Fruit fly (Drosophila melanogaster) whole organism, embryonic: ENCODE data around the gene CG31431.
A peak's percentile ranks its signal among the peaks of the same experiment; 100 is the strongest.

Experiments used
- Awh ChIP-seq: fragments of 200-800 bp; sonication (Bioruptor generic); IDR thresholded peaks from 2 replicates; pipeline ENCODE4, ENCODE4 v1.3.6; 2022; ENCODE audit warnings: missing biosample characterization, missing genetic modification characterization
- CG1024 ChIP-seq: fragments of 200-800 bp; sonication (Bioruptor generic); IDR thresholded peaks from 2 replicates; pipeline ENCODE4 v1.3.6; 2022; ENCODE audit warnings: missing biosample characterization, missing genetic modification characterization
- CG10565 ChIP-seq: fragments of 200-800 bp; sonication (Bioruptor generic); optimal IDR thresholded peaks from 3 replicates; lab custom pipeline; 2016; ENCODE audit warnings: missing biosample characterization, mild to moderate bottlenecking, missing genetic modification characterization
- CG13424 ChIP-seq: fragments of 200-800 bp; sonication (Bioruptor generic); optimal IDR thresholded peaks from 2 replicates; lab custom pipeline; 2019; ENCODE audit warnings: missing biosample characterization, mild to moderate bottlenecking, missing genetic modification characterization, moderate library complexity
- CG1529 ChIP-seq: fragments of 200-800 bp; sonication (Bioruptor generic); optimal IDR thresholded peaks from 3 replicates; lab custom pipeline; 2018; ENCODE audit warnings: missing biosample characterization, missing genetic modification characterization
- CG15479 ChIP-seq: fragments of 200-800 bp; sonication (Bioruptor generic); optimal IDR thresholded peaks from 3 replicates; lab custom pipeline; 2019; ENCODE audit warnings: missing biosample characterization, mild to moderate bottlenecking, missing genetic modification characterization, moderate library complexity
- CG16815 ChIP-seq: fragments of 200-800 bp; sonication (Bioruptor generic); optimal IDR thresholded peaks from 3 replicates; lab custom pipeline; 2017; ENCODE audit warnings: missing biosample characterization, mild to moderate bottlenecking, missing genetic modification characterization
- CG17385 ChIP-seq: fragments of 200-800 bp; sonication (Bioruptor generic); optimal IDR thresholded peaks from 3 replicates; lab custom pipeline; 2018; ENCODE audit warnings: missing biosample characterization, mild to moderate bottlenecking, missing genetic modification characterization
- CG17568 ChIP-seq: fragments of 200-800 bp; sonication (Bioruptor generic); optimal IDR thresholded peaks from 2 replicates; lab custom pipeline; 2018; ENCODE audit warnings: missing biosample characterization, mild to moderate bottlenecking, missing genetic modification characterization, moderate library complexity
- CG2678 ChIP-seq: fragments of 200-800 bp; sonication (Bioruptor generic); optimal IDR thresholded peaks from 3 replicates; lab custom pipeline; 2019; ENCODE audit warnings: missing biosample characterization, mild to moderate bottlenecking, missing genetic modification characterization, moderate library complexity
- CG31224 ChIP-seq: fragments of 200-800 bp; sonication (Bioruptor generic); IDR thresholded peaks from 2 replicates; pipeline ENCODE4 v1.3.6; 2022; ENCODE audit warnings: missing biosample characterization, missing genetic modification characterization
- CG31388 ChIP-seq: fragments of 200-800 bp; sonication (Bioruptor generic); optimal IDR thresholded peaks from 2 replicates; lab custom pipeline; 2016; ENCODE audit warnings: missing biosample characterization, missing genetic modification characterization
- CG6254 ChIP-seq: fragments of 200-800 bp; sonication (Bioruptor generic); optimal IDR thresholded peaks from 3 replicates; lab custom pipeline; 2017; ENCODE audit warnings: mild to moderate bottlenecking, missing biosample characterization, missing genetic modification reagents, missing genetic modification characterization
- CG7928 ChIP-seq: fragments of 200-800 bp; sonication (Bioruptor generic); optimal IDR thresholded peaks from 2 replicates; lab custom pipeline; 2017; ENCODE audit warnings: missing biosample characterization, mild to moderate bottlenecking, missing genetic modification characterization
- Chrac-16 ChIP-seq: fragments of 200-800 bp; sonication (Bioruptor generic); optimal IDR thresholded peaks from 3 replicates; lab custom pipeline; 2016; ENCODE audit warnings: missing biosample characterization, missing genetic modification characterization
- Fer2 ChIP-seq: fragments of 200-800 bp; sonication (Bioruptor generic); optimal IDR thresholded peaks from 2 replicates; lab custom pipeline; 2018; ENCODE audit warnings: missing biosample characterization, mild to moderate bottlenecking, missing genetic modification characterization, moderate library complexity
- Fer3 ChIP-seq: fragments of 200-800 bp; sonication (Bioruptor generic); optimal IDR thresholded peaks from 2 replicates; lab custom pipeline; 2018; ENCODE audit warnings: missing biosample characterization, mild to moderate bottlenecking, missing genetic modification characterization, moderate library complexity
- Hr78 ChIP-seq, 2 experiments: fragments of 200-800 bp in 1 of 2; fragments of >200 bp in 1 of 2; sonication (Bioruptor generic) in 1 of 2; optimal IDR thresholded peaks; 2 replicates each; lab custom pipeline; 2017 to 2019; ENCODE audit warnings: missing biosample characterization in 2 of 2, missing genetic modification characterization in 2 of 2, mild to moderate bottlenecking in 1 of 2, moderate library complexity in 1 of 2
- Mad ChIP-seq: fragments of 200-800 bp; sonication (Bioruptor generic); optimal IDR thresholded peaks from 2 replicates; lab custom pipeline; 2016; ENCODE audit warnings: missing biosample characterization, missing genetic modification characterization
- Med ChIP-seq: fragments of 200-800 bp; sonication (Bioruptor generic); peaks from one replicate; lab custom pipeline; 2016; ENCODE audit warnings: missing biosample characterization, missing genetic modification characterization, mild to moderate bottlenecking, inconsistent platforms, moderate library complexity
- Meics ChIP-seq: fragments of 200-800 bp; sonication (Bioruptor generic); optimal IDR thresholded peaks from 2 replicates; lab custom pipeline; 2017; ENCODE audit warnings: missing biosample characterization, mild to moderate bottlenecking, missing genetic modification characterization
- Nf-YA ChIP-seq: fragments of 200-800 bp; sonication (Bioruptor generic); IDR thresholded peaks from 2 replicates; pipeline ENCODE4 v1.3.6; 2022; ENCODE audit warnings: missing biosample characterization, missing genetic modification characterization
- Nf-YB ChIP-seq: fragments of 200-800 bp; sonication (Bioruptor generic); optimal IDR thresholded peaks from 3 replicates; lab custom pipeline; 2019; ENCODE audit warnings: missing biosample characterization, mild to moderate bottlenecking, missing genetic modification characterization, moderate library complexity
- Oaz ChIP-seq: fragments of 200-800 bp; sonication (Bioruptor generic); IDR thresholded peaks from 2 replicates; pipeline ENCODE4 v1.3.6; 2022; ENCODE audit warnings: missing biosample characterization, missing genetic modification characterization
- Optix ChIP-seq: fragments of 200-800 bp; sonication (Bioruptor generic); IDR thresholded peaks from 3 replicates; pipeline ENCODE4 v1.3.6; 2022; ENCODE audit warnings: missing biosample characterization, missing genetic modification characterization
- Pdp1 ChIP-seq, 2 experiments: fragments of 200-800 bp; sonication (Bioruptor generic); optimal IDR thresholded peaks; 3 replicates each; lab custom pipeline; 2016; ENCODE audit warnings: missing biosample characterization in 2 of 2, missing genetic modification characterization in 2 of 2, mild to moderate bottlenecking in 1 of 2, moderate library complexity in 1 of 2
- Poxn ChIP-seq: fragments of 200-800 bp; sonication (Bioruptor generic); IDR thresholded peaks from 2 replicates; pipeline ENCODE4 v1.3.6; 2022; ENCODE audit warnings: missing biosample characterization, missing genetic modification characterization
- Trl ChIP-seq, 3 experiments: fragments of >200 bp in 2 of 3; fragments of 200-800 bp in 1 of 3; sonication (Bioruptor generic) in 1 of 3; optimal IDR thresholded peaks; 2 replicates in 1 of 3; 3 replicates in 2 of 3; lab custom pipeline; 2016 to 2017; ENCODE audit warnings: missing biosample characterization in 1 of 3, missing genetic modification characterization in 1 of 3
- ase ChIP-seq: fragments of 200-800 bp; sonication (Bioruptor generic); IDR thresholded peaks from 3 replicates; pipeline ENCODE4 v1.3.6; 2022; ENCODE audit warnings: missing biosample characterization, missing genetic modification characterization
- ci ChIP-seq: fragments of 200-800 bp; sonication (Bioruptor generic); IDR thresholded peaks from 3 replicates; pipeline ENCODE4 v1.3.6; 2022; ENCODE audit warnings: missing biosample characterization, missing genetic modification characterization
- crc ChIP-seq: fragments of 200-800 bp; sonication (Bioruptor generic); optimal IDR thresholded peaks from 2 replicates; lab custom pipeline; 2016; ENCODE audit warnings: missing biosample characterization, missing genetic modification characterization
- eve ChIP-seq, 2 experiments: fragments of >200 bp; optimal IDR thresholded peaks; 2 replicates each; lab custom pipeline; 2017; ENCODE audit warnings: missing biosample characterization in 2 of 2, missing genetic modification characterization in 2 of 2
- grau ChIP-seq: fragments of 200-800 bp; optimal IDR thresholded peaks from 3 replicates; lab custom pipeline; 2019; ENCODE audit warnings: missing biosample characterization, mild to moderate bottlenecking, missing genetic modification characterization, moderate library complexity
- hkb ChIP-seq, 2 experiments: fragments of 200-800 bp in 1 of 2; fragments of >200 bp in 1 of 2; sonication (Bioruptor generic) in 1 of 2; IDR thresholded peaks in 1 of 2; optimal IDR thresholded peaks in 1 of 2; 2 replicates each; pipeline versions ENCODE4 v1.3.6 to Lab custom; 2017 to 2022; ENCODE audit warnings: missing biosample characterization in 1 of 2, missing genetic modification characterization in 1 of 2
- jing ChIP-seq: fragments of 200-800 bp; sonication (Bioruptor generic); optimal IDR thresholded peaks from 2 replicates; lab custom pipeline; 2018; ENCODE audit warnings: missing biosample characterization, mild to moderate bottlenecking, missing genetic modification characterization
- knrl ChIP-seq: fragments of 200-800 bp; sonication (Bioruptor generic); IDR thresholded peaks from 3 replicates; pipeline ENCODE4 v1.3.6; 2022; ENCODE audit warnings: missing biosample characterization, missing genetic modification characterization; ENCODE audit not compliant: partially characterized antibody
- mirr ChIP-seq: fragments of 200-800 bp; sonication (Bioruptor generic); optimal IDR thresholded peaks from 3 replicates; lab custom pipeline; 2018; ENCODE audit warnings: missing biosample characterization, mild to moderate bottlenecking, missing genetic modification characterization
- pan ChIP-seq, 4 experiments: fragments of >200 bp in 3 of 4; fragments of 200-800 bp in 1 of 4; sonication (Bioruptor generic) in 1 of 4; optimal IDR thresholded peaks in 3 of 4; IDR thresholded peaks in 1 of 4; 2 replicates each; pipeline versions ENCODE4 v1.3.6 to Lab custom; 2017 to 2022; ENCODE audit warnings: missing biosample characterization in 2 of 4, missing genetic modification characterization in 2 of 4, mixed read lengths in 1 of 4
- pfk ChIP-seq: fragments of 200-800 bp; sonication (Bioruptor generic); optimal IDR thresholded peaks from 2 replicates; lab custom pipeline; 2018; ENCODE audit warnings: missing biosample characterization, mild to moderate bottlenecking, missing genetic modification characterization, moderate library complexity
- pita ChIP-seq: fragments of 200-800 bp; sonication (Bioruptor generic); optimal IDR thresholded peaks from 2 replicates; lab custom pipeline; 2017; ENCODE audit warnings: missing biosample characterization, mild to moderate bottlenecking, missing genetic modification characterization
- pros ChIP-seq: fragments of 200-800 bp; sonication (Bioruptor generic); optimal IDR thresholded peaks from 3 replicates; lab custom pipeline; 2019; ENCODE audit warnings: missing biosample characterization, mild to moderate bottlenecking, missing genetic modification characterization, moderate library complexity
- row ChIP-seq: fragments of 200-800 bp; sonication (Bioruptor generic); IDR thresholded peaks from 3 replicates; pipeline ENCODE4 v1.3.6; 2022; ENCODE audit warnings: missing biosample characterization, missing genetic modification characterization
- scrt ChIP-seq: fragments of 200-800 bp; sonication (Bioruptor generic); optimal IDR thresholded peaks from 2 replicates; lab custom pipeline; 2018; ENCODE audit warnings: missing biosample characterization, mild to moderate bottlenecking, missing genetic modification characterization, moderate library complexity
- seq ChIP-seq: fragments of 200-800 bp; sonication (Bioruptor generic); IDR thresholded peaks from 2 replicates; pipeline ENCODE4 v1.3.6; 2022; ENCODE audit warnings: missing biosample characterization, missing genetic modification characterization
- sima ChIP-seq: fragments of 200-800 bp; sonication (Bioruptor generic); optimal IDR thresholded peaks from 2 replicates; lab custom pipeline; 2016; ENCODE audit warnings: missing biosample characterization, missing genetic modification characterization
- slp2 ChIP-seq: fragments of 200-800 bp; sonication (Bioruptor generic); optimal IDR thresholded peaks from 2 replicates; lab custom pipeline; 2016; ENCODE audit warnings: missing biosample characterization, missing genetic modification characterization
- tap ChIP-seq: fragments of 200-800 bp; optimal IDR thresholded peaks from 3 replicates; lab custom pipeline; 2019; ENCODE audit warnings: missing biosample characterization, mild to moderate bottlenecking, missing genetic modification characterization, moderate library complexity
- zfh1 ChIP-seq: fragments of 200-800 bp; sonication (Bioruptor generic); IDR thresholded peaks from 3 replicates; pipeline ENCODE4 v1.3.6; 2022; ENCODE audit warnings: missing biosample characterization, missing genetic modification characterization

CG31431 gene

DNA sequence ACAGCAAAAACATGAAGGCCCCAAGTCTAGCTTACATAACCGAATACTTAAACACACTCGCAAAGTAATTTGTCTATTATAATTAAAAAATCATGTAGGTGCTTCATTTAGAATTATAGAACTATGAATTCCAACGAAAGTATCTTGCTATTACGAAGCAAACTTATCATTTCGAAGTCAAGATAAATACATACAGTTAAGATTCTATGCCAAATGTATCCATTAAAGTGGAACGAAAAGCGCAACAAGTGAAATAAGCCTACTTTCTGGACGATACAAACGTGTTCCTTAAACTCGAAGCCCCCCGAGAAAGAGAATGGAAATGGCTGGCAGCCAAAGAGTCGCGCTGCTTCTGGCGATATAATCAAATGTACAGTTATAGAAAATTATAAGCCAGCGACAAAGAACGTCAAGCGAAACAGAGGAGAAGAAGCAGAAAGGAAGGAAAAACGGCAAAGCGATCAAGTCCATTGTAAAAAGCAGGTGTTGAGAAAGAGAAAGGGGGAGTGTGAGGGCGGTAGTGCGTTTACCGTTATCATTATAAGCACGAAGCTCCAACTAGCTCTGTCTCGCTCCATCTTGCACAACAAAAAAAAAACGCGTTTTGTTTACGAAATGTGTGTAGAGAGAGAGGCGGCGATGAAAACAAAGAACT, 17.8 kb upstream of the CG31431 start (continued):
- TF ChIP-seq ase (GFP tag; lab: Robert Waterston, UW), result no peak
- TF ChIP-seq Meics (GFP tag; lab: Kevin White, UChicago), result peak; percentile 59
- no peak for TF ChIP-seq Oaz
- no peak for TF ChIP-seq pan (optimal IDR thresholded peaks at IDR 0.05; lab: Kevin White, UChicago)
- TF ChIP-seq pan (GFP tag; optimal IDR thresholded peaks at IDR 0.05 in 1 of 2, IDR thresholded peaks at IDR 0.05 in 1 of 2), result no peak
- TF ChIP-seq grau (tag; lab: Kevin White, UChicago), result peak; percentile 39
- no peak for TF ChIP-seq zfh1
- no peak for TF ChIP-seq Trl (optimal IDR thresholded peaks at IDR 0.05; lab: Kevin White, UChicago)
- TF ChIP-seq Trl (GFP tag; optimal IDR thresholded peaks at IDR 0.05; lab: Kevin White, UChicago), result peak; percentile 30
- no peak for TF ChIP-seq Hr78 (GFP tag; optimal IDR thresholded peaks at IDR 0.05; lab: Kevin White, UChicago)
- TF ChIP-seq pros (GFP tag; lab: Kevin White, UChicago), result no peak
- TF ChIP-seq CG2678 (tag; lab: Kevin White, UChicago), result peak; percentile 59
- TF ChIP-seq CG7928 (GFP tag; lab: Kevin White, UChicago), result no peak
- no peak for TF ChIP-seq CG1024 (GFP tag; lab: Robert Waterston, UW)
- no peak for TF ChIP-seq CG16815
- TF ChIP-seq Pdp1 (GFP tag; optimal IDR thresholded peaks at IDR 0.05; lab: Kevin White, UChicago), result peak; percentile 15 to 84
- TF ChIP-seq mirr, result no peak
- no peak for TF ChIP-seq Nf-YA (GFP tag; lab: Robert Waterston, UW)
- TF ChIP-seq CG17385, result peak; percentile 26
- no peak for TF ChIP-seq Optix (GFP tag; lab: Robert Waterston, UW)
- TF ChIP-seq CG10565, result no peak
- TF ChIP-seq slp2, result no peak
- TF ChIP-seq tap, result peak; percentile 28
- no peak for TF ChIP-seq jing (GFP tag; lab: Kevin White, UChicago)
- TF ChIP-seq CG17568 (GFP tag; lab: Kevin White, UChicago), result peak; percentile 11
- TF ChIP-seq CG1529, result no peak
- no peak for TF ChIP-seq Chrac-16 (GFP tag; lab: Kevin White, UChicago)
- no peak for TF ChIP-seq Fer2 (tag; lab: Kevin White, UChicago)
- TF ChIP-seq CG15479 (GFP tag; lab: Kevin White, UChicago), result no peak
- TF ChIP-seq ci, result peak; percentile 27; the same call in 1 of the 3 replicates
- no peak for TF ChIP-seq Mad (GFP tag; lab: Kevin White, UChicago)
- TF ChIP-seq hkb (optimal IDR thresholded peaks at IDR 0.05; lab: Kevin White, UChicago), result no peak
- 0 out of 2 replicates have a peak, but pooled peaks have one; percentile 8 for TF ChIP-seq hkb (GFP tag; IDR thresholded peaks at IDR 0.05; lab: Robert Waterston, UW)
- no peak for TF ChIP-seq CG6254 (GFP tag; lab: Kevin White, UChicago)
- TF ChIP-seq crc (GFP tag; lab: Kevin White, UChicago), result no peak
- no peak for TF ChIP-seq scrt
- no peak for TF ChIP-seq knrl (GFP tag; lab: Robert Waterston, UW)
- TF ChIP-seq pita (GFP tag; lab: Kevin White, UChicago), result no peak
- TF ChIP-seq eve (GFP tag; optimal IDR thresholded peaks at IDR 0.05; lab: Kevin White, UChicago), result peak in 1 of 2 experiments; percentile 9
- no peak for TF ChIP-seq CG31224 (GFP tag; lab: Robert Waterston, UW)
- TF ChIP-seq CG13424 (tag; lab: Kevin White, UChicago), result peak; percentile 20
- TF ChIP-seq Fer3 (tag; lab: Kevin White, UChicago), result peak; percentile 39
- TF ChIP-seq sima (GFP tag; lab: Kevin White, UChicago), result no peak
- peak; percentile 47 for TF ChIP-seq row (GFP tag; lab: Robert Waterston, UW)
- no peak for TF ChIP-seq CG31388 (GFP tag; lab: Kevin White, UChicago)
- TF ChIP-seq Nf-YB (GFP tag; lab: Kevin White, UChicago), result no peak
- no peak for TF ChIP-seq Poxn (GFP tag; lab: Robert Waterston, UW)
- TF ChIP-seq Med (GFP tag; lab: Kevin White, UChicago), result peak; percentile 78
- TF ChIP-seq pfk (GFP tag; lab: Kevin White, UChicago), result no peak
- no peak for TF ChIP-seq Awh (GFP tag; lab: Robert Waterston, UW)
- no peak for TF ChIP-seq seq
